Fruit fly (Drosophila melanogaster) whole organism, embryonic: ENCODE results near the gene Atf3.

Source experiments
- Atf-2 ChIP-seq: fragments of 200-800 bp; sonication (Bioruptor generic); optimal IDR thresholded peaks from 2 replicates; lab custom pipeline; 2016; ENCODE audit warnings: missing biosample characterization, missing genetic modification characterization
- Bgb ChIP-seq: fragments of 200-800 bp; sonication (Bioruptor generic); IDR thresholded peaks from 2 replicates; pipeline ENCODE4 v1.3.6; 2022; ENCODE audit warnings: missing biosample characterization, missing genetic modification characterization; ENCODE audit not compliant: partially characterized antibody
- CG10431 ChIP-seq: fragments of 200-800 bp; sonication (Bioruptor generic); optimal IDR thresholded peaks from 3 replicates; lab custom pipeline; 2018; ENCODE audit warnings: missing biosample characterization, mild to moderate bottlenecking, missing genetic modification characterization
- CG10565 ChIP-seq: fragments of 200-800 bp; sonication (Bioruptor generic); optimal IDR thresholded peaks from 3 replicates; lab custom pipeline; 2016; ENCODE audit warnings: missing biosample characterization, mild to moderate bottlenecking, missing genetic modification characterization
- CG10979 ChIP-seq: fragments of 200-800 bp; sonication (Bioruptor generic); optimal IDR thresholded peaks from 2 replicates; lab custom pipeline; 2018; ENCODE audit warnings: missing biosample characterization, mild to moderate bottlenecking, missing genetic modification characterization, moderate library complexity
- CG13296 ChIP-seq: fragments of 200-800 bp; sonication (Bioruptor generic); optimal IDR thresholded peaks from 3 replicates; lab custom pipeline; 2018; ENCODE audit warnings: missing biosample characterization, mild to moderate bottlenecking, missing genetic modification characterization
- CG14441 ChIP-seq: fragments of 200-800 bp; sonication (Bioruptor generic); IDR thresholded peaks from 2 replicates; pipeline ENCODE4 v1.3.6; 2022; ENCODE audit warnings: missing biosample characterization, missing genetic modification characterization
- CG16779 ChIP-seq: fragments of 200-800 bp; sonication (Bioruptor generic); IDR thresholded peaks from 2 replicates; pipeline ENCODE4 v1.3.6; 2022; ENCODE audit warnings: missing biosample characterization, missing genetic modification characterization
- CG1832 ChIP-seq: fragments of 200-800 bp; sonication (Bioruptor generic); optimal IDR thresholded peaks from 2 replicates; lab custom pipeline; 2017; ENCODE audit warnings: missing biosample characterization, mild to moderate bottlenecking, missing genetic modification characterization, inconsistent platforms
- CG2712 ChIP-seq: fragments of 200-800 bp; optimal IDR thresholded peaks from 3 replicates; lab custom pipeline; 2019; ENCODE audit warnings: missing biosample characterization, mild to moderate bottlenecking, missing genetic modification characterization, moderate library complexity
- CG32532 ChIP-seq: fragments of 200-800 bp; sonication (Bioruptor generic); IDR thresholded peaks from 2 replicates; pipeline ENCODE4 v1.3.6; 2022; ENCODE audit warnings: missing biosample characterization, missing genetic modification characterization
- CG32772 ChIP-seq: fragments of 200-800 bp; sonication (Bioruptor generic); IDR thresholded peaks from 2 replicates; pipeline ENCODE4 v1.3.6; 2022; ENCODE audit warnings: missing biosample characterization, missing genetic modification characterization
- CG33557 ChIP-seq: fragments of 200-800 bp; sonication (Bioruptor generic); optimal IDR thresholded peaks from 2 replicates; lab custom pipeline; 2019; ENCODE audit warnings: missing biosample characterization, mild to moderate bottlenecking, missing genetic modification characterization, moderate library complexity
- CG4360 ChIP-seq: fragments of 200-800 bp; sonication (Bioruptor generic); IDR thresholded peaks from 2 replicates; pipeline ENCODE4 v1.3.6; 2022; ENCODE audit warnings: missing biosample characterization, missing genetic modification characterization
- CG4424 ChIP-seq: fragments of 200-800 bp; sonication (Bioruptor generic); optimal IDR thresholded peaks from 3 replicates; lab custom pipeline; 2016; ENCODE audit warnings: missing biosample characterization, missing genetic modification characterization
- CG5953 ChIP-seq: fragments of 200-800 bp; sonication (Bioruptor generic); IDR thresholded peaks from 2 replicates; pipeline ENCODE4 v1.3.6; 2022; ENCODE audit warnings: missing biosample characterization, missing genetic modification characterization
- CG6175 ChIP-seq: fragments of 200-800 bp; sonication (Bioruptor generic); IDR thresholded peaks from 3 replicates; pipeline ENCODE4 v1.3.6; 2022; ENCODE audit warnings: missing biosample characterization, missing genetic modification characterization
- CG8281 ChIP-seq: fragments of 200-800 bp; sonication (Bioruptor generic); optimal IDR thresholded peaks from 2 replicates; lab custom pipeline; 2018; ENCODE audit warnings: missing biosample characterization, mild to moderate bottlenecking, missing genetic modification characterization, moderate library complexity
- CG8388 ChIP-seq: fragments of 200-800 bp; sonication (Bioruptor generic); optimal IDR thresholded peaks from 2 replicates; lab custom pipeline; 2019; ENCODE audit warnings: missing biosample characterization, mild to moderate bottlenecking, missing genetic modification characterization, moderate library complexity
- Drgx ChIP-seq: fragments of 200-800 bp; sonication (Bioruptor generic); IDR thresholded peaks from 2 replicates; pipeline ENCODE4 v1.3.6; 2022; ENCODE audit warnings: missing biosample characterization, missing genetic modification characterization
- Eip74EF ChIP-seq, 2 experiments: fragments of 200-800 bp in 1 of 2; fragments of >200 bp in 1 of 2; sonication (Bioruptor generic) in 1 of 2; optimal IDR thresholded peaks; 2 replicates each; lab custom pipeline; 2017 to 2019; ENCODE audit warnings: missing biosample characterization in 2 of 2, missing genetic modification characterization in 2 of 2, mild to moderate bottlenecking in 1 of 2, moderate library complexity in 1 of 2
- HLH54F ChIP-seq: fragments of 200-800 bp; sonication (Bioruptor generic); optimal IDR thresholded peaks from 3 replicates; lab custom pipeline; 2016; ENCODE audit warnings: missing biosample characterization, missing genetic modification characterization
- Hmx ChIP-seq: fragments of 200-800 bp; sonication (Bioruptor generic); optimal IDR thresholded peaks from 2 replicates; lab custom pipeline; 2016; ENCODE audit warnings: missing biosample characterization, missing genetic modification characterization
- Lhr ChIP-seq: fragments of 200-800 bp; sonication (Bioruptor generic); optimal IDR thresholded peaks from 3 replicates; lab custom pipeline; 2017; ENCODE audit warnings: mild to moderate bottlenecking, missing biosample characterization, missing genetic modification reagents, missing genetic modification characterization
- Max ChIP-seq: fragments of 200-800 bp; sonication (Bioruptor generic); optimal IDR thresholded peaks from 2 replicates; lab custom pipeline; 2016; ENCODE audit warnings: missing biosample characterization, mild to moderate bottlenecking, missing genetic modification characterization
- NK7.1 ChIP-seq: fragments of 200-800 bp; sonication (Bioruptor generic); optimal IDR thresholded peaks from 3 replicates; lab custom pipeline; 2016; ENCODE audit warnings: missing biosample characterization, missing genetic modification characterization
- Nf-YA ChIP-seq: fragments of 200-800 bp; sonication (Bioruptor generic); IDR thresholded peaks from 2 replicates; pipeline ENCODE4 v1.3.6; 2022; ENCODE audit warnings: missing biosample characterization, missing genetic modification characterization
- Opbp ChIP-seq: fragments of 200-800 bp; sonication (Bioruptor generic); IDR thresholded peaks from 3 replicates; pipeline ENCODE4 v1.3.6; 2022; ENCODE audit warnings: missing biosample characterization, missing genetic modification characterization; ENCODE audit not compliant: partially characterized antibody
- Poxn ChIP-seq: fragments of 200-800 bp; sonication (Bioruptor generic); IDR thresholded peaks from 2 replicates; pipeline ENCODE4 v1.3.6; 2022; ENCODE audit warnings: missing biosample characterization, missing genetic modification characterization
- Rx ChIP-seq: fragments of 200-800 bp; sonication (Bioruptor generic); IDR thresholded peaks from 2 replicates; pipeline ENCODE4 v1.3.6; 2022; ENCODE audit warnings: missing biosample characterization, missing genetic modification characterization
- Six4 ChIP-seq: fragments of 200-800 bp; sonication (Bioruptor generic); optimal IDR thresholded peaks from 2 replicates; lab custom pipeline; 2016; ENCODE audit warnings: missing biosample characterization, missing genetic modification characterization
- Xbp1 ChIP-seq: fragments of 200-800 bp; sonication (Bioruptor generic); optimal IDR thresholded peaks from 3 replicates; lab custom pipeline; 2016; ENCODE audit warnings: missing biosample characterization, mild to moderate bottlenecking, missing genetic modification characterization
- abd-A ChIP-seq: fragments of 200-800 bp; sonication (Bioruptor generic); optimal IDR thresholded peaks from 3 replicates; lab custom pipeline; 2019; ENCODE audit warnings: missing biosample characterization, mild to moderate bottlenecking, missing genetic modification characterization, moderate library complexity
- cad ChIP-seq: fragments of >200 bp; optimal IDR thresholded peaks from 2 replicates; lab custom pipeline; 2017; ENCODE audit warnings: missing biosample characterization, missing genetic modification characterization
- dm ChIP-seq: fragments of 200-800 bp; sonication (Bioruptor generic); optimal IDR thresholded peaks from 3 replicates; lab custom pipeline; 2016; ENCODE audit warnings: missing biosample characterization, missing genetic modification characterization
- dmrt11E ChIP-seq: fragments of 200-800 bp; sonication (Bioruptor generic); optimal IDR thresholded peaks from 3 replicates; lab custom pipeline; 2018; ENCODE audit warnings: missing biosample characterization, mild to moderate bottlenecking, missing genetic modification characterization, moderate library complexity
- eve ChIP-seq, 2 experiments: fragments of >200 bp; optimal IDR thresholded peaks; 2 replicates each; lab custom pipeline; 2017; ENCODE audit warnings: missing biosample characterization in 2 of 2, missing genetic modification characterization in 2 of 2
- gcm ChIP-seq: fragments of 200-800 bp; sonication (Bioruptor generic); optimal IDR thresholded peaks from 2 replicates; lab custom pipeline; 2019; ENCODE audit warnings: missing biosample characterization, mild to moderate bottlenecking, missing genetic modification characterization, moderate library complexity
- grau ChIP-seq: fragments of 200-800 bp; optimal IDR thresholded peaks from 3 replicates; lab custom pipeline; 2019; ENCODE audit warnings: missing biosample characterization, mild to moderate bottlenecking, missing genetic modification characterization, moderate library complexity
- insv ChIP-seq, 2 experiments: fragments of 200-800 bp; sonication (Bioruptor generic); optimal IDR thresholded peaks; 3 replicates each; lab custom pipeline; 2016 to 2018; ENCODE audit warnings: missing biosample characterization in 2 of 2, missing genetic modification characterization in 2 of 2
- kni ChIP-seq: fragments of 200-800 bp; sonication (Bioruptor generic); optimal IDR thresholded peaks from 3 replicates; lab custom pipeline; 2017; ENCODE audit warnings: mild to moderate bottlenecking, missing biosample characterization, missing genetic modification reagents, missing genetic modification characterization
- luna ChIP-seq: fragments of 200-800 bp; sonication (Bioruptor generic); optimal IDR thresholded peaks from 2 replicates; lab custom pipeline; 2016; ENCODE audit warnings: missing biosample characterization, missing genetic modification characterization
- nom ChIP-seq: fragments of 200-800 bp; sonication (Bioruptor generic); optimal IDR thresholded peaks from 2 replicates; lab custom pipeline; 2017; ENCODE audit warnings: missing biosample characterization, missing genetic modification characterization, mild to moderate bottlenecking, moderate library complexity, missing genetic modification reagents
- sc ChIP-seq, 3 experiments: fragments of >200 bp in 2 of 3; fragments of 200-800 bp in 1 of 3; sonication (Bioruptor generic) in 1 of 3; optimal IDR thresholded peaks; 2 replicates in 2 of 3; 3 replicates in 1 of 3; lab custom pipeline; 2017; ENCODE audit warnings: mild to moderate bottlenecking in 1 of 3, missing biosample characterization in 1 of 3, missing genetic modification characterization in 1 of 3, missing genetic modification reagents in 1 of 3
- sim ChIP-seq: fragments of 200-800 bp; sonication (Bioruptor generic); IDR thresholded peaks from 2 replicates; pipeline ENCODE4 v1.3.6; 2022; ENCODE audit warnings: missing biosample characterization, missing genetic modification characterization
- slp2 ChIP-seq: fragments of 200-800 bp; sonication (Bioruptor generic); optimal IDR thresholded peaks from 2 replicates; lab custom pipeline; 2016; ENCODE audit warnings: missing biosample characterization, missing genetic modification characterization
- sna ChIP-seq: fragments of 200-800 bp; sonication (Bioruptor generic); IDR thresholded peaks from 2 replicates; pipeline ENCODE4 v1.3.6; 2022; ENCODE audit warnings: missing biosample characterization, missing genetic modification characterization; ENCODE audit not compliant: partially characterized antibody
- tap ChIP-seq: fragments of 200-800 bp; optimal IDR thresholded peaks from 3 replicates; lab custom pipeline; 2019; ENCODE audit warnings: missing biosample characterization, mild to moderate bottlenecking, missing genetic modification characterization, moderate library complexity
- tx ChIP-seq: fragments of 200-800 bp; sonication (Bioruptor generic); optimal IDR thresholded peaks from 2 replicates; lab custom pipeline; 2016; ENCODE audit warnings: missing biosample characterization, missing genetic modification characterization
- usp ChIP-seq: fragments of >200 bp; optimal IDR thresholded peaks from 2 replicates; lab custom pipeline; 2017; ENCODE audit warnings: missing biosample characterization, missing genetic modification characterization
- vnd ChIP-seq: fragments of 200-800 bp; sonication (Bioruptor generic); IDR thresholded peaks from 3 replicates; pipeline ENCODE4 v1.3.6; 2022; ENCODE audit warnings: missing biosample characterization, missing genetic modification characterization; ENCODE audit not compliant: partially characterized antibody

The Atf3 gene

dm6 chrX:1322214-1322613 lies 47.1 kb upstream of the Atf3 start, which contains the start of gene DAAM (continued):
- TF ChIP-seq sc (optimal IDR thresholded peaks at IDR 0.05; lab: Kevin White, UChicago) (no peak), sc (GFP tag; optimal IDR thresholded peaks at IDR 0.05; lab: Kevin White, UChicago) (no peak), CG33557 (GFP tag; lab: Kevin White, UChicago) (no peak), Nf-YA (GFP tag; lab: Robert Waterston, UW) (no peak), Drgx (GFP tag; lab: Robert Waterston, UW) (no peak), CG16779 (GFP tag; lab: Robert Waterston, UW) (no peak), Xbp1 (GFP tag; lab: Kevin White, UChicago) (peak; percentile 20), CG4360 (GFP tag; lab: Robert Waterston, UW) (no peak), Poxn (GFP tag; lab: Robert Waterston, UW) (no peak), gcm (peak; percentile 16), CG8281 (no peak), CG32532 (GFP tag; lab: Robert Waterston, UW) (peak; percentile 48; the same call in 1 of the 2 replicates), CG10565 (GFP tag; lab: Kevin White, UChicago) (no peak), Opbp (GFP tag; lab: Robert Waterston, UW) (peak; percentile 77; the same call in 2 of the 3 replicates), slp2 (GFP tag; lab: Kevin White, UChicago) (no peak), tap (no peak), CG32772 (GFP tag; lab: Robert Waterston, UW) (no peak), vnd (GFP tag; lab: Robert Waterston, UW) (no peak), grau (no peak), abd-A (tag; lab: Kevin White, UChicago) (no peak), CG10979 (peak; percentile 10), Six4 (GFP tag; lab: Kevin White, UChicago) (no peak), CG6175 (GFP tag; lab: Robert Waterston, UW) (no peak), tx (no peak), CG4424 (GFP tag; lab: Kevin White, UChicago) (no peak), insv (GFP tag; optimal IDR thresholded peaks at IDR 0.05; lab: Kevin White, UChicago) (peak in 1 of 2 experiments; percentile 41), kni (GFP tag; lab: Kevin White, UChicago) (no peak), Lhr (GFP tag; lab: Kevin White, UChicago) (peak; percentile 97), eve (GFP tag; optimal IDR thresholded peaks at IDR 0.05; lab: Kevin White, UChicago) (no peak), CG5953 (no peak), dmrt11E (tag; lab: Kevin White, UChicago) (no peak), Eip74EF (GFP tag; optimal IDR thresholded peaks at IDR 0.05; lab: Kevin White, UChicago) (peak in 1 of 2 experiments; percentile 5), dm (GFP tag; lab: Kevin White, UChicago) (peak; percentile 47), Max (no peak), Hmx (GFP tag; lab: Kevin White, UChicago) (no peak), CG10431 (GFP tag; lab: Kevin White, UChicago) (no peak), HLH54F (GFP tag; lab: Kevin White, UChicago) (no peak), CG8388 (GFP tag; lab: Kevin White, UChicago) (no peak), sna (GFP tag; lab: Robert Waterston, UW) (no peak), Atf-2 (GFP tag; lab: Kevin White, UChicago) (no peak), nom (GFP tag; lab: Kevin White, UChicago) (no peak), CG13296 (no peak), cad (GFP tag; lab: Kevin White, UChicago) (no peak), CG14441 (GFP tag; lab: Robert Waterston, UW) (peak; percentile 38), NK7.1 (GFP tag; lab: Kevin White, UChicago) (peak; percentile 3), CG2712 (tag; lab: Kevin White, UChicago) (no peak), usp (GFP tag; lab: Kevin White, UChicago) (no peak), luna (GFP tag; lab: Kevin White, UChicago) (peak; percentile 18), Bgb (peak; percentile 62), sim (GFP tag; lab: Robert Waterston, UW) (no peak), CG1832 (GFP tag; lab: Kevin White, UChicago) (no peak), Rx (GFP tag; lab: Robert Waterston, UW) (no peak)
